Fruit fly (Drosophila melanogaster) whole organism, adult: Measurements from ENCODE around the gene Cog1.

Source experiments
- CG11617 ChIP-seq: fragments of 200-800 bp; sonication (Bioruptor generic); optimal IDR thresholded peaks from 2 replicates; lab custom pipeline; 2017; ENCODE audit warnings: mild to moderate bottlenecking, missing biosample characterization, missing genetic modification reagents, missing genetic modification characterization
- CG12768 ChIP-seq: fragments of 200-800 bp; sonication (Bioruptor generic); optimal IDR thresholded peaks from 2 replicates; lab custom pipeline; 2017; ENCODE audit warnings: missing biosample characterization, missing genetic modification characterization, mild to moderate bottlenecking, moderate library complexity, missing genetic modification reagents
- CG14711 ChIP-seq: fragments of 200-800 bp; sonication (Bioruptor generic); optimal IDR thresholded peaks from 2 replicates; lab custom pipeline; 2018; ENCODE audit warnings: missing biosample characterization, mild to moderate bottlenecking, missing genetic modification characterization, moderate library complexity
- CG1620 ChIP-seq: fragments of 200-800 bp; sonication (Bioruptor generic); optimal IDR thresholded peaks from 2 replicates; lab custom pipeline; 2016; ENCODE audit warnings: missing biosample characterization, missing genetic modification characterization
- CG33017 ChIP-seq: fragments of 200-800 bp; sonication (Bioruptor generic); optimal IDR thresholded peaks from 2 replicates; lab custom pipeline; 2018; ENCODE audit warnings: missing biosample characterization, mild to moderate bottlenecking, missing genetic modification characterization, moderate library complexity
- CG5204 ChIP-seq: fragments of 200-800 bp; sonication (Bioruptor generic); optimal IDR thresholded peaks from 2 replicates; lab custom pipeline; 2016; ENCODE audit warnings: missing biosample characterization, missing genetic modification characterization
- Clk ChIP-seq: fragments of 200-800 bp; sonication (Bioruptor generic); optimal IDR thresholded peaks from 2 replicates; lab custom pipeline; 2017; ENCODE audit warnings: missing biosample characterization, missing genetic modification characterization
- Crg-1 ChIP-seq: fragments of 200-800 bp; sonication (Bioruptor generic); optimal IDR thresholded peaks from 2 replicates; lab custom pipeline; 2016; ENCODE audit warnings: missing biosample characterization, missing genetic modification characterization
- Hr96 ChIP-seq: fragments of 200-800 bp; sonication (Bioruptor generic); optimal IDR thresholded peaks from 2 replicates; lab custom pipeline; 2016; ENCODE audit warnings: missing biosample characterization, missing genetic modification characterization
- Mnt ChIP-seq: fragments of 200-800 bp; sonication (Bioruptor generic); optimal IDR thresholded peaks from 2 replicates; lab custom pipeline; 2016; ENCODE audit warnings: missing biosample characterization, mild to moderate bottlenecking, missing genetic modification characterization
- bab1 ChIP-seq: fragments of 200-800 bp; sonication (Bioruptor generic); optimal IDR thresholded peaks from 3 replicates; lab custom pipeline; 2019; ENCODE audit warnings: missing biosample characterization, mild to moderate bottlenecking, missing genetic modification characterization, moderate library complexity
- cnc ChIP-seq, 2 experiments: fragments of >200 bp; optimal IDR thresholded peaks; 2 replicates each; lab custom pipeline; 2017
- ovo ChIP-seq: fragments of 200-800 bp; sonication (Bioruptor generic); optimal IDR thresholded peaks from 2 replicates; lab custom pipeline; 2016; ENCODE audit warnings: missing biosample characterization, missing genetic modification characterization
- pad ChIP-seq: fragments of 200-800 bp; sonication (Bioruptor generic); optimal IDR thresholded peaks from 3 replicates; lab custom pipeline; 2017; ENCODE audit warnings: missing biosample characterization, missing genetic modification characterization, mild to moderate bottlenecking, moderate library complexity, missing genetic modification reagents

- TF ChIP-seq Hr96 (GFP tag; lab: Kevin White, UChicago) (no peak), Crg-1 (GFP tag; lab: Kevin White, UChicago) (no peak), bab1 (GFP tag; lab: Kevin White, UChicago) (no peak), CG14711 (tag; lab: Kevin White, UChicago) (no peak), pad (no peak), CG1620 (GFP tag; lab: Kevin White, UChicago) (no peak), CG12768 (GFP tag; lab: Kevin White, UChicago) (no peak), CG5204 (GFP tag; lab: Kevin White, UChicago) (no peak), cnc (optimal IDR thresholded peaks at IDR 0.05; lab: Kevin White, UChicago) (no peak), ovo (GFP tag; lab: Kevin White, UChicago) (no peak), CG33017 (no peak), Clk (no peak), Mnt (GFP tag; lab: Kevin White, UChicago) (no peak), CG11617 (GFP tag; lab: Kevin White, UChicago) (no peak)
Observed at dm6 chr3R:12252457-12253065, 33.1 kb upstream of the Cog1 start.
